Fruit fly (Drosophila melanogaster) whole organism, larva: ENCODE measurements around the gene Cyp12a5.
A peak's percentile ranks its signal among the peaks of the same experiment; 100 is the strongest.

Experiments used
- noc ChIP-seq: fragments of 200-800 bp; sonication (Bioruptor generic); optimal IDR thresholded peaks from 3 replicates; lab custom pipeline; 2019; ENCODE audit warnings: missing biosample characterization, mild to moderate bottlenecking, missing genetic modification characterization, moderate library complexity

The Cyp12a5 gene

DNA sequence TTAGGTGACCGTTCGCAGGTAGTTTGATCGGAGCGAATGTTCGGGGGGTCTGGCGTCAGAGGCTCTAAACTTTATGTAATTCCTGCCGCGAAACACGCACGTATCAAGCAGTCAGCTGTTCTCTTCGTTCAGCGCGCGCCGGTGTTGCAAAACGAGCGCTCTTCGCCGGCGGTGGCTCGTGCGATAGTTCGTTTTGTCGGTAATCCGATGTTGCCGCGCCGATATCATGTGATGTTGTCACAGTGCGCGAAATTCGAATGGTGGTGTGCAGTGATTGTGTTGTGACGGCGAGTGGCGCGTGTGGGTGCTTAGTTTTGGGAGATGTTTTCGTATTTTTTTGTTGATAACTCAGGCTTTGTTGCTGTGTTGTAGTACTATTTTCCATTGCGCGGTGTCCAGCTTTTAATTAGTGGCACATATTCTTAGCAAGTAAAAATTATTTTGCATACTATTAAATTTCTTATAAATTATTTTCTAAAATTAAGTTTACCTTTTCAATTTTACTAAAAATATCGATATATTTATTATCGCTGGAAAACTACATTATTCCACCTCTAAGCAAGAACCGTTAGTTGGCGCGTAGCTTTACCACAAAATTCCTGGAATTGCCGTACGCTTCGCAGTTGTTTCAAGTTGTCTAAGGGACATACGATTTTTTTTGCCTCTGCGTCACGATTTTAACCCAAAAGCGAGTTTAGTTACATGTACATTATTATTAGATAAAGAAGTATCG, 24.4 kb downstream of the Cyp12a5 start, which contains the start of gene nanos:
nanos (plus strand) TSS at position 569 of the 733 bp plus-strand sequence.
- peak; percentile 57 for TF ChIP-seq noc (tag; lab: Kevin White, UChicago)

DNA sequence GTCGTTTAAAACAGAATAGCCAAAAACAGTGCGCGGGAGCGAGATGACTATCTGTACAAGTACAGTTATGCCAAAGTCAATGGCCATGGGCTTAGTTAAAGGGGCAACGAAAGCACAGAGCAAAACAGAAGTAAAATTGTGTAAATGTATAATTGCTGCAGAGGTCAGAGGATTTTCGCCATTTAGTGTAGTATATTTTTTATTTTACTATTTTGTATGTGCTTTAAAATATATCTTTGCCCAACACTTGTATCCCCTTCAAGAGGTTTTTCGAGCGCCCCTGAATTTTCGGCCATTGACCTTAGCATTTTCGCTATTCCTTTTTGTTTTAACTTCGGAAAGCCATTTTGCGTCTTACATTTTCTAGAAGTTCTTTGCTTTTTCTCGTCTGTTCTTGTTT, 25.5 kb downstream of the Cyp12a5 start:
- no peak for TF ChIP-seq noc (tag; lab: Kevin White, UChicago)

DNA sequence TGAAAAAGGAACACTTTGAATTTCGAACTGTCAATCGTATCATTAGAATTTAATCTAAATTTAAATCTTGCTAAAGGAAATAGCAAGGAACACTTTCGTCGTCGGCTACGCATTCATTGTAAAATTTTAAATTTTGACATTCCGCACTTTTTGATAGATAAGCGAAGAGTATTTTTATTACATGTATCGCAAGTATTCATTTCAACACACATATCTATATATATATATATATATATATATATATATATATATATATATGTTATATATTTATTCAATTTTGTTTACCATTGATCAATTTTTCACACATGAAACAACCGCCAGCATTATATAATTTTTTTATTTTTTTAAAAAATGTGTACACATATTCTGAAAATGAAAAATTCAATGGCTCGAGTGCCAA, 27.3 kb downstream of the Cyp12a5 start, which contains the start of gene CG11779:
CG11779 (minus strand) TSS at position 101 of the 400 bp plus-strand sequence.
- no peak for TF ChIP-seq noc (tag; lab: Kevin White, UChicago)

DNA sequence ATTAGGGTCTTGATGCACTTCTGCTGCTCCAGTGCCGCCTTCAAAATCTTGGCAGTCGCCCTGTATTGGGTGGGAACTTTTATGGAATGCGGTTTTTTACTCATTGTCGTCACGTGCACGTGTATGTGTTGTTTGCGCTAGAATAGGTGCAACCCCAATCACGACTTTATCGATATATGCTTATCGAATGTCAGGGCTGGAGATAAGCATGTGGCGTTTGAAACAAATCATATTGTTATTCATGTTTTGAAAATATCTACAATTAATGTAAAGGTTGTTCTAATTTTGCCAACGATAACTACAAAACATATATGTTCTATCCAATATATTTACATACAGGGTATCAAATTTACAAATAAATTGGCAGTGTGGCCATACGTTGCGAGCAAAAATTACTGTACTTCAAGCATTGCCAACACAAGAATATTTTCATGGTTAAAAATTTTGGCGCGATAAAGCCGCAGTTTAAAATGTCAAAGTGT, 29.7 kb downstream of the Cyp12a5 start, which contains the start of the genes CG42359 and Nsun5:
CG42359 (minus strand) TSS at position 166 of the 482 bp plus-strand sequence.
Nsun5 (minus strand) TSS at position 166 of the 482 bp plus-strand sequence.
- peak; percentile 77 for TF ChIP-seq noc (tag; lab: Kevin White, UChicago)

- peak; percentile 9 for TF ChIP-seq noc (tag; lab: Kevin White, UChicago)
Observed at dm6 chr3R:19163972-19164819, 31.7 kb downstream of the Cyp12a5 start, which contains the start of gene sqz. Gene sqz (plus strand): TSS chr3R:19164211.

DNA sequence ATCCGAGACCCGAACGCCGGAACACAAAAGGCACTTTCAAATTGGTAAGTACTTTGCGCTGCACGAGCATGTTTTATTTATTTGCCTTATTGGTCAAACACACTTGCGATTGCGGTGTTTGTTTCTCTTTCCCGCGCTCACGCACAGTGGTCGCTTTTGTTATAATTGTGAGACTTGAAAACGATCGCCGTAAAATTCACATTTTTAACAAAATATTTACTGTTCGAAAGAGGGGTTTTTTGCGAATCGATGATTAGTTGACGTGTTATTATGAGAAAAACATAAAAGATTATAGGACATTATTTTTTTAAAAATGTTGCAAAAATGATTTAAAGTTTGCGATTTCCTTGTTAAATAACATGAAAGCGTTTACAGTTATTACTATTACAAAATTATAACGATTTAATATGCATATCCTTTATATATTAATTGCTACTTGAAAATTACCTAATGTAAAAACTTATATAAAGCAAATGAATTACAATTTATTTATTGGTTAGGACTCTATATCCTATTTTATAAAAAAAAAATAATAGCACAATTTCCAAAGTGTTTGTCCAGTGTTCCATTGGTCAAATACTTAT, 32.5 kb downstream of the Cyp12a5 start:
- TF ChIP-seq noc (tag; lab: Kevin White, UChicago) = no peak

DNA sequence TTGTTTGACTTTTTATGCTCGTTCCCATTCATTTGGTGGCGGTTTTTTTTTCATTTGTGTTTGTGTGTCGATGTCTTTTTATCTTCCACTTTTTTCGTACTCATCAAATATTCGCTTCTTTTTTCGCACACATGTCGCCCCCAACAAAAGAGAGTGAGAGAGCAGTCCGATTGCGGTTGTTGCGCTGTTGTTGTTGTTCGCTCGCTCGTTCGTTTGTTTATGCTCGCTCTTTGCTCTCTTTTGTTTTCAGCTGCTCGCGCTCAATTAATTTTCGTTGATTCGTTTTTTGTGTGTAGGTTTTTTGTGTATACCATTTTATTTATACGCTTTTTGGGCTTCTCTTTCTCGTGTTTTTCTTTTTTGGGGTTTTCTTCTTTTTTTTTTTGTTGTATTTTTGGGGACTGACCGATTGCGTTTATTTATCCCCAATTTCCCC, 33.2 kb downstream of the Cyp12a5 start:
- no peak for TF ChIP-seq noc (tag; lab: Kevin White, UChicago)

DNA sequence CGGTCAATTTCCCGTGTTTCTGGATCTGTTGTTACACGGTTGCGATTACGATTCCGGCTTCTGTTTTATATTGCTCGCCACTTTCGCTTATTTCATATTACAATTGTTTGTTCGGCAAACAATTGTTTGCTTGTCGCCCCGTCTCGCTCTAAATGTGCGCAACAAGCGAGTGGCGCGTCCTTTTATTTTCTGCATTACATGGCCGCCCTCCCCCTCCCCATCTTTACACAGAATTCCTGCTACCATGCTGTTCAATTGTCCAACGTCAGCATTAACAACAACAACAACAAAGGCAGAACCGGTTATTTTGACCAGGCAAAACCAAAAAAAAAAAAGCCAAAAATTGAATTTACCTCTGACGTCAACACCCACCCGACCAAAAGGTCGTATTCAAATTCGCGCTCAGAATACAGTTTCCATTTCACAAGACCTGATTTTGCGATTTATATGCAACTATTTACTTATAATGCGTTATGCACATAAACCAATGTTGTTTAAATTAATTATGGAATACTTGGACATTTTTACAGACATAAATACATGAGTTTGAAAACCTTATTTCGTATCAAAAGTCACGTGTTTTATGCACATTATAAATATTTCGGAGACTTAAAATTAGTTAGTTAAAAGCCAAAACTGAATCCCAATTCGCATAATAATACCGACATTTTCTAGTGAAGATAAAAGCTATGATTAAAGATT, 33.8 kb downstream of the Cyp12a5 start:
- no peak for TF ChIP-seq noc (tag; lab: Kevin White, UChicago)

DNA sequence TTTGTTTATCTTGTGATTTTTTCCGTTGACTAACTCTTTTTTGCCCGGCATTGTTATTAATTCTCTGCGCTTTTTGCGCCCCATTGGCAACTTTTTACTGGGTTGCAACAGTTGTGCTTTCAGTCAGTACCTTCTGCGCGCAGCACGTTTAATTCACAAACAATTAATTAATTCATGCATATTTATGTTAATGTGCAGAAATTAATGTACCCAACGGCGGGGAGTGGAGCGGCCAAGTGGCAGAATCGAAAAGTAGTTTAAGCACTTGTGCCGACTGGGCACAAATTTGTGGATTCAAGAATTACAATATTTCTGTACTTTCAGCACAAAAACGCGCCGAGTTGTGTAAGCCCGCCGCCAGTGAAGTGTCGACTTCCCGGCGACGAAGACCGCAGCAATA, 35.1 kb downstream of the Cyp12a5 start:
- TF ChIP-seq noc (tag; lab: Kevin White, UChicago) = no peak

dm6 chr3R:19174512-19174911, 42.1 kb downstream of the Cyp12a5 start:
- TF ChIP-seq noc (tag; lab: Kevin White, UChicago) = no peak

DNA sequence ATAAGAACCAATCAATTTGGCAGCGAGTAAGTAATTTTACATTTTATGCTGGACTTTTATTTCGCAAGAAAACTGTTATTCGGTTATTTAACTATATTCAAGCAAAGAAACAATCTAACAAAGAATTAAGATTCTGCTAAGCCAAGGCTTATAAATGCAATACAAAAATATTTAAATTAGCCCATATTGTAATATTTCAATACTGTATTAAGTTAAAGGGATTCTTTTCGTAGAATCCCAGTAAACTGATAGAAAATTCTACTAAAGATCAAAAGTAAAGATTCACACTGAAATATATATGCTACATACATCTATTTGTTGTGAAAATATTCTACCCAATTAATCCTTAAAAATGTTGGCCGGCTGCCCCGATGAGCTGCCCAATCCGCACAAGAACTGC, 44.3 kb downstream of the Cyp12a5 start, which contains the start of gene CG14282:
CG14282 (plus strand) TSS at position 301 of the 400 bp plus-strand sequence.
- no peak for TF ChIP-seq noc (tag; lab: Kevin White, UChicago)

dm6 chr3R:19180263-19180893, 47.9 kb downstream of the Cyp12a5 start, which contains the start of the genes CG5555 and myd:
Gene CG5555 (minus strand): TSS chr3R:19180538.
Gene myd (plus strand): TSS chr3R:19180659.
- no peak for TF ChIP-seq noc (tag; lab: Kevin White, UChicago)

DNA sequence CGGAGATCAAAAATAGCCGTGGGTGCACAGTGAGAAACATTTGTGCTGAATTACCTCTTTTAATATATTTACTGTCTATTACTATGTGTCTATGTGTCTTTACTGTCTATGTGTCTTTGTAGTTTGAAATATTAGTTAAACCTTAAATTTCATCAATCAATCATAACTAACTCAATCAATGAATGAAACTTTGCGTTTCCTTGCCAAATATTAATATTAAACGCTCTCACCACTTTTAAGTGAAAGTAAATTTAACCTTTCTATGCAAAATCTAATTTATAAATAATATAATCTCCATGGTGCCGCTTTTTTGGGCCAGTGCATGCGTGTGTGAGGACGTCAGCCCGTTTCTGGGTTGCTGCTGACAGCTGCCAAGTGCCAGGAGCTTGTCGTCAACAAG, 48.8 kb downstream of the Cyp12a5 start:
- no peak for TF ChIP-seq noc (tag; lab: Kevin White, UChicago)

DNA sequence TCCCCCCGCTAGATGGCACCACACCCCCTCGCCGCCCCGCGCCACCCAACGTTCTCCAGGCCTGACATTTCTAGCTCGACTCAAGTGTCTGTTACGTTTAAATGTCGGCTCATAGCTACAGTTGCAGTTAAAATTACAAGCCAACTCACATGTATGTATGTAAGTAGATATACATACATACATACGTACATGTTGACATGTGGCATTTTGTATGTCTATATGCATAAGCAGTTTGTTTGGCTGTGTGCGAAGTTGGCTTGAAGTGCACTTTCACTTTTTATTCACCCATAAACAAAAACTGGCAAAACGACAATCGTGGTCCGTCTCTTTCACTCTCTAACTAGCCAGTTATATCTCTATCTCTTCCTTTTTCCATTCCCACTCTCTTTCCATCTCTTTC, 50.4 kb downstream of the Cyp12a5 start:
- no peak for TF ChIP-seq noc (tag; lab: Kevin White, UChicago)
